Worm (Caenorhabditis elegans): ENCODE measurements around the gene R10H1.1.

Gene R10H1.1

ce11 chrII:7489605-7490004, 4.7 kb upstream of the R10H1.1 start, which contains the start of gene D1022.9:
TSS of gene D1022.9 (minus strand) at chrII:7489705.
- TF ChIP-seq fos-1 (tag; optimal IDR thresholded peaks at IDR 0.05) (no peak), nhr-11 (tag; optimal IDR thresholded peaks at IDR 0.05) (no peak), nhr-12 (tag; optimal IDR thresholded peaks at IDR 0.05) (no peak), lin-39 (tag; optimal IDR thresholded peaks at IDR 0.05) (no peak), nhr-23 (tag; optimal IDR thresholded peaks at IDR 0.05) (no peak), mdl-1 (tag; optimal IDR thresholded peaks at IDR 0.05) (no peak), ceh-28 (tag; optimal IDR thresholded peaks at IDR 0.05) (no peak), elt-1 (tag; optimal IDR thresholded peaks at IDR 0.05) (no peak), mml-1 (tag; optimal IDR thresholded peaks at IDR 0.05) (no peak)

DNA sequence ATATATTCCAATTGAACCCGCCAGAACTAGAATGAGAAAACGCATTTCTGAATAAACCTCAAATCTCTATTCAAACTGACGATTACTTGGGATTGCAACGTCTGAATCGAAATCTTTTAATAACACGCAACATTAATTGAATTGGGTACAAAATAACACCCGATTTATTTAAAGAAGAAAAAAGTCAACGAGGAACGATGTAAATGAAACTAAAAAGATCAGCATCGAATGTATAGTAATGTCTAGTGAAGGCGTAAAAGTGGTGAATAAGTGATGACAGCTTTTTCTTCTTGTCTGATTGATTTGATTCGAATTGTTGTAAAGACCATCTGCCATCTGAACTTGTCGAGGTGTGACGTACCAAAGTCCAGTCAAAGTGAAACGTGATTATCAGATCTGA, 656 bp upstream of the R10H1.1 start, which contains the start of gene nas-23:
Gene nas-23, minus strand, starts transcription at position 101 of the 400 bp plus-strand sequence.
- no peak for TF ChIP-seq daf-12 (tag; optimal IDR thresholded peaks at IDR 0.05)
- no peak for TF ChIP-seq unc-39 (tag; optimal IDR thresholded peaks at IDR 0.05)
- TF ChIP-seq nhr-67 (tag; optimal IDR thresholded peaks at IDR 0.05), result no peak

DNA sequence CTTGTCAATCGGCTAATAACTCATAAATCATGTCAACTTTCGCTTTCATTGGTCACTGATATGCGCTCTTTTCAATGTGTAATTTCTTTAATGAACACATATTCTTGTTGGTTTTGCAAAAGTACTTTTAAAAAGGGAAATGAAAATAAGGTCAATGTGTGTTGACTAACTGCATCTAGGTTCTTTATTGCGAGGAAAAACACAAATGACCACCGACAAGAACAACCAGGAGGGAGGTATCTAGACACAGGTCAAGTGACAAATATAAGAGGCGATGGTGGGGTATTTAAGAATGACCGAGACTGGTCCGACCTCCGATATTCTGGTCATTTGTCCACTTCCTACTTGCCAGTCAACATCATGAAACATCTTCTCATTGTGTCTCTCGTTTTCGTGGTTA, 1.8 kb downstream of the R10H1.1 start, which contains the start of gene spi-1:
Gene spi-1, plus strand, starts transcription at position 178 of the 400 bp plus-strand sequence.
- TF ChIP-seq hmg-11 (tag; optimal IDR thresholded peaks at IDR 0.05) (no peak), egl-27 (tag; optimal IDR thresholded peaks at IDR 0.05) (no peak), nhr-23 (tag; optimal IDR thresholded peaks at IDR 0.05) (peak; percentile 59)

ce11 chrII:7499390-7499789, 5.1 kb downstream of the R10H1.1 start, which contains the start of gene srab-14:
TSS of gene srab-14 (minus strand) at chrII:7499490.
- TF ChIP-seq hmg-11 (tag; optimal IDR thresholded peaks at IDR 0.05) (no peak), nhr-12 (tag; optimal IDR thresholded peaks at IDR 0.05) (no peak), mml-1 (tag; optimal IDR thresholded peaks at IDR 0.05) (no peak), ZK546.5 (tag; optimal IDR thresholded peaks at IDR 0.05) (no peak), eor-1 (tag; optimal IDR thresholded peaks at IDR 0.05) (no peak)

- TF ChIP-seq ceh-9 (tag; optimal IDR thresholded peaks at IDR 0.05), result no peak
- no peak for TF ChIP-seq skn-1 (tag; optimal IDR thresholded peaks at IDR 0.05)
- TF ChIP-seq ama-1 (optimal IDR thresholded peaks at IDR 0.05), result no peak
- TF ChIP-seq eor-1 (tag; optimal IDR thresholded peaks at IDR 0.05), result no peak
- no peak for TF ChIP-seq elt-2 (tag; optimal IDR thresholded peaks at IDR 0.05)
- no peak for TF ChIP-seq egl-27 (tag; optimal IDR thresholded peaks at IDR 0.05)
- TF ChIP-seq nfya-1 (tag; optimal IDR thresholded peaks at IDR 0.05; ENCODE audit: insufficient read depth), result no peak
- no peak for TF ChIP-seq tbx-2 (tag; optimal IDR thresholded peaks at IDR 0.05)
- TF ChIP-seq egl-5 (tag; optimal IDR thresholded peaks at IDR 0.05), result no peak
- TF ChIP-seq jun-1 (tag; optimal IDR thresholded peaks at IDR 0.05), result no peak
- no peak for TF ChIP-seq snpc-4 (tag; optimal IDR thresholded peaks at IDR 0.05)
- no peak for TF ChIP-seq fkh-2 (tag; optimal IDR thresholded peaks at IDR 0.05)
- TF ChIP-seq nhr-43 (tag; optimal IDR thresholded peaks at IDR 0.05; ENCODE audit: poor library complexity, severe bottlenecking), result no peak
- no peak for TF ChIP-seq unc-39 (tag; optimal IDR thresholded peaks at IDR 0.05)
- TF ChIP-seq nhr-11 (tag; optimal IDR thresholded peaks at IDR 0.05), result no peak
These were observed 10.8 kb downstream of the R10H1.1 start, which contains the start of gene C28F5.1 for ce11 chrII:7505005-7505404. TSS of gene C28F5.1 (plus strand) at chrII:7505305.

- TF ChIP-seq fkh-2 (tag; optimal IDR thresholded peaks at IDR 0.05), result no peak
- TF ChIP-seq nfya-1 (tag; optimal IDR thresholded peaks at IDR 0.05; ENCODE audit: insufficient read depth), result no peak
- TF ChIP-seq tbx-2 (tag; optimal IDR thresholded peaks at IDR 0.05), result no peak
- TF ChIP-seq pha-4 (tag; optimal IDR thresholded peaks at IDR 0.05), result no peak
- TF ChIP-seq egl-27 (tag; optimal IDR thresholded peaks at IDR 0.05), result no peak
- TF ChIP-seq nhr-11 (tag; optimal IDR thresholded peaks at IDR 0.05), result no peak
- TF ChIP-seq nhr-23 (tag; optimal IDR thresholded peaks at IDR 0.05), result no peak
- no peak for TF ChIP-seq aly-2 (tag; optimal IDR thresholded peaks at IDR 0.05)
- TF ChIP-seq hmg-11 (tag; optimal IDR thresholded peaks at IDR 0.05), result no peak
- no peak for TF ChIP-seq lin-15B (tag; optimal IDR thresholded peaks at IDR 0.05)
These were observed 25.0 kb downstream of the R10H1.1 start, which contains the start of gene glb-9 for ce11 chrII:7519221-7519620. TSS of gene glb-9 (minus strand) at chrII:7519321.

ce11 chrII:7521420-7521819, 27.2 kb downstream of the R10H1.1 start:
- TF ChIP-seq lin-15B (tag; optimal IDR thresholded peaks at IDR 0.05) (no peak), nhr-12 (tag; optimal IDR thresholded peaks at IDR 0.05) (no peak), nhr-23 (tag; optimal IDR thresholded peaks at IDR 0.05) (no peak), aly-2 (tag; optimal IDR thresholded peaks at IDR 0.05) (no peak), fos-1 (tag; optimal IDR thresholded peaks at IDR 0.05) (no peak), nhr-237 (tag; optimal IDR thresholded peaks at IDR 0.05) (no peak), nhr-67 (tag; optimal IDR thresholded peaks at IDR 0.05) (no peak), R02D3.7 (tag; optimal IDR thresholded peaks at IDR 0.05) (no peak)
